Worm (Caenorhabditis elegans): ENCODE measurements around the gene cnc-7.

ce11 chrV:20406817-20407216 lies 12.9 kb downstream of the cnc-7 start:
- TF ChIP-seq W03F9.2 (tag; optimal IDR thresholded peaks at IDR 0.05) (no peak), him-1 (tag; optimal IDR thresholded peaks at IDR 0.05) (no peak)
